Fruit fly (Drosophila melanogaster): Measurements from ENCODE around the gene CG16704.

Gene CG16704

DNA sequence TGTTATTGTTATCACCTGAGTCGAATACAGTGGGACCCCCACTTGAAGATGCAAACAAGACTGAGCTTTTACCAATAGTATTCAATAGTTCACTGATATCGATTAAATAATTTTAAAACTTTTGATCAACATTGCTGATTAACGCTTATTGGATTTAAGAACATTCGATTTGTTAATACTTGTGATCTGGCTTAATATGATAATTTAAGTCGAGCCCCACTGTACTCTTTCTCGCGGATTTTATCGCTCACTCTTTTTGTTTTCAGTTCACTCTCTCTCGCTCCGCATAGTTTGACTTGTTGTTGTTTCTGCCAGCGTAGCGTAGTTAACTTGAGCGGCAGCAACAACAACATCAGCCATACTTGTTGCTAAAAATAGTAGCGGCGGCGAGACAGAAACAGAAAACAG, 36.7 kb downstream of the CG16704 start (continued):
- TF ChIP-seq slbo (GFP tag; IDR thresholded peaks at IDR 0.05): peak; percentile 98
- TF ChIP-seq shn (GFP tag; optimal IDR thresholded peaks at IDR 0.05): peak; percentile 97
- TF ChIP-seq klu (GFP tag; IDR thresholded peaks at IDR 0.05): peak; percentile 95
- peak; percentile 98 for TF ChIP-seq CG11723 (GFP tag; optimal IDR thresholded peaks at IDR 0.05)
- TF ChIP-seq CG11398 (GFP tag; optimal IDR thresholded peaks at IDR 0.05): peak; percentile 97
- TF ChIP-seq CG15011 (GFP tag; optimal IDR thresholded peaks at IDR 0.05): peak; percentile 97
- peak; percentile 94 for TF ChIP-seq CG13123 (GFP tag; optimal IDR thresholded peaks at IDR 0.05)
- TF ChIP-seq CG9437 (GFP tag; optimal IDR thresholded peaks at IDR 0.05): peak; percentile 93
- TF ChIP-seq ara (GFP tag; IDR thresholded peaks at IDR 0.05): peak; percentile 97
- peak; percentile 98 for TF ChIP-seq CG13775 (GFP tag; optimal IDR thresholded peaks at IDR 0.05)
- no peak for TF ChIP-seq pan (optimal IDR thresholded peaks at IDR 0.05)
- peak in 1 of 2 experiments; percentile 98 for TF ChIP-seq pan (GFP tag; optimal IDR thresholded peaks at IDR 0.05 in 1 of 2, IDR thresholded peaks at IDR 0.05 in 1 of 2)
- TF ChIP-seq MTF-1 (GFP tag; optimal IDR thresholded peaks at IDR 0.05; ENCODE audit: borderline replicate concordance): peak; percentile 95
- peak; percentile 95 for TF ChIP-seq bowl (GFP tag; IDR thresholded peaks at IDR 0.05)
- TF ChIP-seq tio (GFP tag; optimal IDR thresholded peaks at IDR 0.05): peak; percentile 95
- no peak for TF ChIP-seq hb (GFP tag; IDR thresholded peaks at IDR 0.05; ENCODE audit: partially characterized antibody)
- peak; percentile 99 for TF ChIP-seq gem (tag; optimal IDR thresholded peaks at IDR 0.05)
- peak; percentile 96 for TF ChIP-seq CG10431 (GFP tag; optimal IDR thresholded peaks at IDR 0.05)
- TF ChIP-seq CG9609 (GFP tag; optimal IDR thresholded peaks at IDR 0.05): peak; percentile 97
- peak; percentile 96 for TF ChIP-seq dm (GFP tag; optimal IDR thresholded peaks at IDR 0.05)
- peak; percentile 98 for TF ChIP-seq ken (GFP tag; IDR thresholded peaks at IDR 0.05)
- peak; percentile 94 for TF ChIP-seq p53 (GFP tag; optimal IDR thresholded peaks at IDR 0.05)
- peak; percentile 87 for TF ChIP-seq aop (GFP tag; IDR thresholded peaks at IDR 0.05)
- TF ChIP-seq mld (GFP tag; IDR thresholded peaks at IDR 0.05; ENCODE audit: partially characterized antibody): no peak
- peak; percentile 97 for TF ChIP-seq CG8944 (GFP tag; optimal IDR thresholded peaks at IDR 0.05)
- TF ChIP-seq D19A (tag; optimal IDR thresholded peaks at IDR 0.05): peak; percentile 96
- no peak for TF ChIP-seq HLH4C (GFP tag; IDR thresholded peaks at IDR 0.05; ENCODE audit: partially characterized antibody)
- TF ChIP-seq Deaf1 (tag; optimal IDR thresholded peaks at IDR 0.05): peak; percentile 87
- peak; percentile 78 for TF ChIP-seq Elba2 (GFP tag; optimal IDR thresholded peaks at IDR 0.05)
- TF ChIP-seq CG7556 (GFP tag; optimal IDR thresholded peaks at IDR 0.05): peak; percentile 98
- TF ChIP-seq mam (GFP tag; optimal IDR thresholded peaks at IDR 0.05): peak; percentile 98
- peak; percentile 94 for TF ChIP-seq CG9876 (GFP tag; optimal IDR thresholded peaks at IDR 0.05)
- peak; percentile 98 for TF ChIP-seq MBD-R2 (GFP tag; IDR thresholded peaks at IDR 0.05)
- peak; percentile 80 for TF ChIP-seq Kr (GFP tag; optimal IDR thresholded peaks at IDR 0.05)
- peak; percentile 99 for TF ChIP-seq CoRest (tag; optimal IDR thresholded peaks at IDR 0.05)
- no peak for TF ChIP-seq Tbp (GFP tag; optimal IDR thresholded peaks at IDR 0.05)
- peak; percentile 88 for TF ChIP-seq CG10565 (GFP tag; optimal IDR thresholded peaks at IDR 0.05)
- TF ChIP-seq CG10274 (GFP tag; optimal IDR thresholded peaks at IDR 0.05): peak; percentile 92
- peak; percentile 97 for TF ChIP-seq CG33557 (GFP tag; optimal IDR thresholded peaks at IDR 0.05)
- TF ChIP-seq Gug (GFP tag; IDR thresholded peaks at IDR 0.05): peak; percentile 97
- no peak for TF ChIP-seq CG7963 (GFP tag; IDR thresholded peaks at IDR 0.05; ENCODE audit: partially characterized antibody)
- peak; percentile 97 for TF ChIP-seq CG2202 (tag; optimal IDR thresholded peaks at IDR 0.05)
- peak in 1 of 2 experiments; percentile 93 for TF ChIP-seq Hr78 (GFP tag; optimal IDR thresholded peaks at IDR 0.05)
- TF ChIP-seq vvl (GFP tag; IDR thresholded peaks at IDR 0.05): peak; percentile 99
- peak in 1 of 3 experiments; percentile 95 for TF ChIP-seq lola (GFP tag; optimal IDR thresholded peaks at IDR 0.05)
- TF ChIP-seq CG7271 (tag; optimal IDR thresholded peaks at IDR 0.05): peak; percentile 90
- TF ChIP-seq CG7839 (tag; optimal IDR thresholded peaks at IDR 0.05): peak; percentile 99
- peak; percentile 97 for TF ChIP-seq pb (GFP tag; optimal IDR thresholded peaks at IDR 0.05)
- peak; percentile 98 for TF ChIP-seq CG4424 (GFP tag; optimal IDR thresholded peaks at IDR 0.05)
- peak; percentile 30 for TF ChIP-seq yki (optimal IDR thresholded peaks at IDR 0.05)
- TF ChIP-seq CHES-1-like (GFP tag; optimal IDR thresholded peaks at IDR 0.05): peak; percentile 98

Measured in whole organism, embryonic.